Worm (Caenorhabditis elegans) whole organism, mixed stage, embryonic: ENCODE measurements around the gene srg-38.

Experiments
- ces-1 ChIP-seq: fragments of 150-350 bp; optimal IDR thresholded peaks from 2 replicates; lab custom pipeline; 2014; ENCODE audit warnings: missing biosample characterization, missing genetic modification reagents, missing genetic modification characterization
- mab-5 ChIP-seq: fragments of 150-350 bp; optimal IDR thresholded peaks from 2 replicates; lab custom pipeline; 2014; ENCODE audit warnings: missing biosample characterization, missing genetic modification characterization
- mep-1 ChIP-seq: fragments of 150-350 bp; optimal IDR thresholded peaks from 2 replicates; lab custom pipeline; 2017; ENCODE audit warnings: missing biosample characterization, missing genetic modification reagents, missing genetic modification characterization, inconsistent platforms
- nhr-12 ChIP-seq: fragments of 150-350 bp; optimal IDR thresholded peaks from 2 replicates; lab custom pipeline; 2014; ENCODE audit warnings: missing biosample characterization, missing genetic modification characterization
- nhr-237 ChIP-seq: fragments of 150-350 bp; optimal IDR thresholded peaks from 2 replicates; lab custom pipeline; 2014; ENCODE audit warnings: missing biosample characterization, missing genetic modification characterization
- pha-4 ChIP-seq: fragments of 150-350 bp; optimal IDR thresholded peaks from 2 replicates; lab custom pipeline; 2018; ENCODE audit warnings: missing biosample characterization, missing genetic modification reagents, missing genetic modification characterization
- snpc-4 ChIP-seq: fragments of 150-350 bp; optimal IDR thresholded peaks from 2 replicates; lab custom pipeline; 2014; ENCODE audit warnings: missing biosample characterization, missing genetic modification characterization
- unc-62 ChIP-seq: fragments of 150-350 bp; optimal IDR thresholded peaks from 2 replicates; lab custom pipeline; 2014; ENCODE audit warnings: missing biosample characterization, missing genetic modification reagents, missing genetic modification characterization
- ztf-11 ChIP-seq: fragments of 150-350 bp; optimal IDR thresholded peaks from 2 replicates; lab custom pipeline; 2014; ENCODE audit warnings: missing biosample characterization, missing genetic modification characterization

- TF ChIP-seq ces-1 (GFP tag; lab: Kevin White, UChicago): no peak
- no peak for TF ChIP-seq nhr-12 (tag; lab: Kevin White, UChicago)
- TF ChIP-seq nhr-237: no peak
- TF ChIP-seq snpc-4 (tag; lab: Kevin White, UChicago): no peak
- TF ChIP-seq pha-4: no peak
- no peak for TF ChIP-seq mab-5 (tag; lab: Kevin White, UChicago)
- TF ChIP-seq mep-1: no peak
- no peak for TF ChIP-seq ztf-11
- no peak for TF ChIP-seq unc-62 (GFP tag; lab: Kevin White, UChicago)
These were observed 37.2 kb downstream of the srg-38 start for ce11 chrV:11118179-11118725.
